Worm (Caenorhabditis elegans): ENCODE results near the gene srt-67.

ce11 chrV:5287273-5287672, 30.0 kb upstream of the srt-67 start, which contains the start of gene Y49G5A.1:
- TF ChIP-seq ama-1 (optimal IDR thresholded peaks at IDR 0.05): no peak
- TF ChIP-seq flt-1 (GFP tag; IDR thresholded peaks at IDR 0.05): no peak
- TF ChIP-seq ceh-13 (GFP tag; optimal IDR thresholded peaks at IDR 0.05): no peak
- no peak for TF ChIP-seq ceh-36 (tag; optimal IDR thresholded peaks at IDR 0.05)
- no peak for TF ChIP-seq scrt-1 (GFP tag; IDR thresholded peaks at IDR 0.05)
- TF ChIP-seq hmg-4 (GFP tag; optimal IDR thresholded peaks at IDR 0.05): no peak
- TF ChIP-seq B0310.2 (tag; optimal IDR thresholded peaks at IDR 0.05): no peak
- no peak for TF ChIP-seq pes-1 (GFP tag; IDR thresholded peaks at IDR 0.05)
- no peak for TF ChIP-seq ets-7 (tag; optimal IDR thresholded peaks at IDR 0.05)
- TF ChIP-seq sea-1 (GFP tag; conservative IDR thresholded peaks at IDR 0.05): no peak
- no peak for TF ChIP-seq F13C5.2 (tag; optimal IDR thresholded peaks at IDR 0.05)
- no peak for TF ChIP-seq hmbx-1 (tag; optimal IDR thresholded peaks at IDR 0.05)
- no peak for TF ChIP-seq tra-4 (tag; optimal IDR thresholded peaks at IDR 0.05)
- no peak for TF ChIP-seq tbx-11 (GFP tag; IDR thresholded peaks at IDR 0.05)
